Worm (Caenorhabditis elegans) whole organism, L4 larva: Measurements from ENCODE around the gene C40A11.3.

ENCODE experiments used
- D1046.2 ChIP-seq: fragments of 200-800 bp; sonication (Bioruptor generic); IDR thresholded peaks from 2 replicates; pipeline ENCODE4 v1.3.6; 2022; ENCODE audit warnings: missing genetic modification characterization, missing compliant biosample characterization
- Y48G9A.11 ChIP-seq: fragments of 200-800 bp; sonication (Bioruptor generic); IDR thresholded peaks from 2 replicates; pipeline ENCODE4 v1.3.6; 2022; ENCODE audit warnings: missing genetic modification reagents, missing genetic modification characterization, missing compliant biosample characterization
- ZK337.2 ChIP-seq: fragments of 200-800 bp; sonication (Bioruptor generic); IDR thresholded peaks from 2 replicates; pipeline ENCODE4 v1.3.6; 2022; ENCODE audit warnings: missing genetic modification reagents, missing genetic modification characterization, missing compliant biosample characterization
- aha-1 ChIP-seq: fragments of 150-350 bp; peaks from one replicate; lab custom pipeline; 2014; ENCODE audit warnings: missing biosample characterization, missing genetic modification characterization
- arid-1 ChIP-seq: fragments of 200-800 bp; sonication (Bioruptor generic); conservative IDR thresholded peaks from 2 replicates; pipeline ENCODE4 v1.3.6; 2022; ENCODE audit warnings: missing genetic modification reagents, missing genetic modification characterization, missing compliant biosample characterization
- ceh-82 ChIP-seq: sonication (generic microtip); optimal IDR thresholded peaks from 2 replicates; lab custom pipeline; 2017; ENCODE audit warnings: missing biosample characterization, missing genetic modification characterization
- dpl-1 ChIP-seq: fragments of 150-350 bp; optimal IDR thresholded peaks from 2 replicates; lab custom pipeline; 2014; ENCODE audit warnings: missing biosample characterization, missing genetic modification reagents, missing genetic modification characterization
- egl-43 ChIP-seq: fragments of 200-800 bp; sonication (Bioruptor generic); IDR thresholded peaks from 2 replicates; pipeline ENCODE4 v1.3.6; 2022; ENCODE audit warnings: missing genetic modification reagents, missing genetic modification characterization, missing compliant biosample characterization
- lin-15B ChIP-seq: fragments of 150-350 bp; sonication (generic microtip); optimal IDR thresholded peaks from 3 replicates; lab custom pipeline; 2014; ENCODE audit warnings: missing biosample characterization, missing genetic modification characterization
- nhr-237 ChIP-seq: sonication (generic microtip); optimal IDR thresholded peaks from 2 replicates; lab custom pipeline; 2017; ENCODE audit warnings: missing biosample characterization, missing genetic modification characterization
- nhr-25 ChIP-seq: sonication (generic microtip); optimal IDR thresholded peaks from 2 replicates; lab custom pipeline; 2017; ENCODE audit warnings: missing genetic modification characterization, mild to moderate bottlenecking, missing compliant biosample characterization, antibody characterized with exemption, moderate library complexity, borderline replicate concordance; ENCODE audit not compliant: insufficient read depth
- unc-39 ChIP-seq: sonication (generic microtip); optimal IDR thresholded peaks from 2 replicates; lab custom pipeline; 2017; ENCODE audit warnings: missing biosample characterization, missing genetic modification characterization

ce11 chrII:2186329-2186728 lies 45.4 kb downstream of the C40A11.3 start, which contains the start of gene gba-2:
- no peak for TF ChIP-seq ceh-82 (tag; lab: Kevin White, UChicago)
- no peak for TF ChIP-seq dpl-1 (GFP tag; lab: Kevin White, UChicago)
- no peak for TF ChIP-seq lin-15B (tag; lab: Kevin White, UChicago)
- TF ChIP-seq nhr-237 (tag; lab: Kevin White, UChicago), result no peak
- no peak for TF ChIP-seq unc-39 (tag; lab: Kevin White, UChicago)
- TF ChIP-seq arid-1 (GFP tag; lab: Robert Waterston, UW), result no peak
- TF ChIP-seq D1046.2 (GFP tag; lab: Robert Waterston, UW), result no peak
- no peak for TF ChIP-seq Y48G9A.11 (GFP tag; lab: Robert Waterston, UW)
- TF ChIP-seq aha-1, result no peak
- TF ChIP-seq nhr-25 (tag; lab: Kevin White, UChicago), result no peak
- no peak for TF ChIP-seq ZK337.2 (GFP tag; lab: Robert Waterston, UW)
- no peak for TF ChIP-seq egl-43 (GFP tag; lab: Robert Waterston, UW)
